Worm (Caenorhabditis elegans): ENCODE data around the gene B0361.9.

Gene B0361.9

ce11 chrIII:7317354-7317753 lies 17.9 kb upstream of the B0361.9 start:
- no peak for TF ChIP-seq elt-3 (tag; optimal IDR thresholded peaks at IDR 0.05)
- TF ChIP-seq pha-4 (tag; optimal IDR thresholded peaks at IDR 0.05): peak; percentile 83

- TF ChIP-seq nhr-2 (tag; optimal IDR thresholded peaks at IDR 0.05) (no peak), ces-1 (GFP tag; optimal IDR thresholded peaks at IDR 0.05) (no peak), nhr-28 (tag; optimal IDR thresholded peaks at IDR 0.05) (no peak), elt-1 (tag; optimal IDR thresholded peaks at IDR 0.05; ENCODE audit: borderline replicate concordance, insufficient read depth) (no peak), mls-2 (tag; optimal IDR thresholded peaks at IDR 0.05) (no peak), elt-3 (tag; optimal IDR thresholded peaks at IDR 0.05) (no peak), sem-2 (GFP tag; optimal IDR thresholded peaks at IDR 0.05) (no peak), nhr-237 (tag; optimal IDR thresholded peaks at IDR 0.05) (no peak), bed-3 (GFP tag; optimal IDR thresholded peaks at IDR 0.05) (no peak), zip-8 (tag; optimal IDR thresholded peaks at IDR 0.05) (no peak), pha-4 (tag; optimal IDR thresholded peaks at IDR 0.05) (no peak)
Observed at ce11 chrIII:7314927-7315547, 15.6 kb upstream of the B0361.9 start, which contains the start of gene nspg-6. Gene nspg-6 (minus strand): TSS chrIII:7314977.

ce11 chrIII:7314473-7314872 lies 15.0 kb upstream of the B0361.9 start:
- TF ChIP-seq nhr-28 (tag; optimal IDR thresholded peaks at IDR 0.05) (no peak), hlh-1 (tag; optimal IDR thresholded peaks at IDR 0.05) (no peak), snpc-4 (tag; optimal IDR thresholded peaks at IDR 0.05) (no peak), drap-1 (GFP tag; optimal IDR thresholded peaks at IDR 0.05) (no peak), elt-1 (tag; optimal IDR thresholded peaks at IDR 0.05; ENCODE audit: borderline replicate concordance, insufficient read depth) (no peak), unc-62 (GFP tag; optimal IDR thresholded peaks at IDR 0.05) (no peak)

- no peak for TF ChIP-seq tbx-8 (GFP tag; optimal IDR thresholded peaks at IDR 0.05)
- TF ChIP-seq nhr-76 (tag; optimal IDR thresholded peaks at IDR 0.05): no peak
- no peak for TF ChIP-seq snpc-4 (tag; optimal IDR thresholded peaks at IDR 0.05)
- TF ChIP-seq ham-2 (GFP tag; optimal IDR thresholded peaks at IDR 0.05): no peak
- TF ChIP-seq nhr-28 (tag; optimal IDR thresholded peaks at IDR 0.05): no peak
- no peak for TF ChIP-seq sptf-1 (tag; optimal IDR thresholded peaks at IDR 0.05)
- no peak for TF ChIP-seq ceh-83 (GFP tag; optimal IDR thresholded peaks at IDR 0.05)
- no peak for TF ChIP-seq lsy-2 (tag; optimal IDR thresholded peaks at IDR 0.05)
- TF ChIP-seq bed-3 (GFP tag; optimal IDR thresholded peaks at IDR 0.05): no peak
- TF ChIP-seq nhr-12 (tag; optimal IDR thresholded peaks at IDR 0.05): no peak
- TF ChIP-seq ces-1 (GFP tag; optimal IDR thresholded peaks at IDR 0.05): no peak
- no peak for TF ChIP-seq cnd-1 (tag; optimal IDR thresholded peaks at IDR 0.05)
- TF ChIP-seq M03D4.4 (tag; optimal IDR thresholded peaks at IDR 0.05): no peak
- no peak for TF ChIP-seq unc-39 (tag; optimal IDR thresholded peaks at IDR 0.05)
- no peak for TF ChIP-seq mls-2 (tag; optimal IDR thresholded peaks at IDR 0.05)
Observed at ce11 chrIII:7310662-7311340, 11.4 kb upstream of the B0361.9 start, which contains the start of the genes F56C9.6 and F56C9.3. Gene F56C9.6 (minus strand): TSS chrIII:7310773. Gene F56C9.3 (plus strand): TSS chrIII:7311290.

- TF ChIP-seq nhr-28 (tag; optimal IDR thresholded peaks at IDR 0.05) (no peak), ceh-43 (GFP tag; optimal IDR thresholded peaks at IDR 0.05) (no peak), drap-1 (GFP tag; optimal IDR thresholded peaks at IDR 0.05) (no peak), bed-3 (GFP tag; optimal IDR thresholded peaks at IDR 0.05) (no peak), pha-4 (tag; optimal IDR thresholded peaks at IDR 0.05) (no peak), lsy-2 (tag; optimal IDR thresholded peaks at IDR 0.05) (no peak), snpc-4 (tag; optimal IDR thresholded peaks at IDR 0.05) (no peak), ceh-83 (GFP tag; optimal IDR thresholded peaks at IDR 0.05) (no peak), nhr-237 (tag; optimal IDR thresholded peaks at IDR 0.05) (no peak), nhr-76 (tag; optimal IDR thresholded peaks at IDR 0.05) (no peak)
Observed at ce11 chrIII:7308600-7309109, 9.2 kb upstream of the B0361.9 start, which contains the start of gene acbp-4. Gene acbp-4 (minus strand): TSS chrIII:7309109.

- TF ChIP-seq mab-5 (tag; optimal IDR thresholded peaks at IDR 0.05) (no peak), flh-1 (GFP tag; optimal IDR thresholded peaks at IDR 0.05) (no peak), unc-120 (tag; optimal IDR thresholded peaks at IDR 0.05; ENCODE audit: poor library complexity, severe bottlenecking) (no peak), ceh-83 (GFP tag; optimal IDR thresholded peaks at IDR 0.05) (no peak), lin-32 (GFP tag; optimal IDR thresholded peaks at IDR 0.05) (no peak), sptf-1 (tag; optimal IDR thresholded peaks at IDR 0.05) (no peak), elt-1 (tag; optimal IDR thresholded peaks at IDR 0.05; ENCODE audit: borderline replicate concordance, insufficient read depth) (no peak), nhr-28 (tag; optimal IDR thresholded peaks at IDR 0.05) (no peak), drap-1 (GFP tag; optimal IDR thresholded peaks at IDR 0.05) (no peak), snpc-4 (tag; optimal IDR thresholded peaks at IDR 0.05) (no peak), zip-8 (tag; optimal IDR thresholded peaks at IDR 0.05) (no peak), pha-4 (tag; optimal IDR thresholded peaks at IDR 0.05) (no peak)
Observed at ce11 chrIII:7305649-7305977, 6.2 kb upstream of the B0361.9 start.
